Fruit fly (Drosophila melanogaster) whole organism, embryonic: ENCODE measurements around the gene Cyp4ac1.

Source experiments
- CG10366 ChIP-seq: fragments of 200-800 bp; sonication (Bioruptor generic); IDR thresholded peaks from 2 replicates; pipeline ENCODE4 v1.3.6; 2022; ENCODE audit warnings: missing biosample characterization, missing genetic modification characterization
- CG11093 ChIP-seq: fragments of 200-800 bp; sonication (Bioruptor generic); IDR thresholded peaks from 3 replicates; pipeline ENCODE4 v1.3.6; 2022; ENCODE audit warnings: missing biosample characterization, missing genetic modification characterization
- CG11504 ChIP-seq: fragments of 200-800 bp; sonication (Bioruptor generic); optimal IDR thresholded peaks from 3 replicates; lab custom pipeline; 2019; ENCODE audit warnings: missing biosample characterization, mild to moderate bottlenecking, missing genetic modification characterization, moderate library complexity
- CG11695 ChIP-seq: fragments of 200-800 bp; sonication (Bioruptor generic); IDR thresholded peaks from 3 replicates; pipeline ENCODE4 v1.3.6; 2022; ENCODE audit warnings: missing biosample characterization, missing genetic modification characterization
- CG12769 ChIP-seq: fragments of 200-800 bp; sonication (Bioruptor generic); optimal IDR thresholded peaks from 2 replicates; lab custom pipeline; 2019; ENCODE audit warnings: missing biosample characterization, mild to moderate bottlenecking, missing genetic modification characterization, moderate library complexity
- CG13624 ChIP-seq: fragments of 200-800 bp; sonication (Bioruptor generic); optimal IDR thresholded peaks from 2 replicates; lab custom pipeline; 2016; ENCODE audit warnings: missing biosample characterization, missing genetic modification characterization
- CG1603 ChIP-seq: fragments of 200-800 bp; sonication (Bioruptor generic); optimal IDR thresholded peaks from 2 replicates; lab custom pipeline; 2019; ENCODE audit warnings: missing biosample characterization, mild to moderate bottlenecking, missing genetic modification characterization, moderate library complexity
- CG2199 ChIP-seq: fragments of 200-800 bp; sonication (Bioruptor generic); IDR thresholded peaks from 3 replicates; pipeline ENCODE4 v1.3.6; 2022; ENCODE audit warnings: missing biosample characterization, missing genetic modification characterization
- CG2678 ChIP-seq: fragments of 200-800 bp; sonication (Bioruptor generic); optimal IDR thresholded peaks from 3 replicates; lab custom pipeline; 2019; ENCODE audit warnings: missing biosample characterization, mild to moderate bottlenecking, missing genetic modification characterization, moderate library complexity
- CG30403 ChIP-seq: fragments of 200-800 bp; sonication (Bioruptor generic); optimal IDR thresholded peaks from 3 replicates; lab custom pipeline; 2016; ENCODE audit warnings: missing biosample characterization, missing genetic modification characterization
- CG32532 ChIP-seq: fragments of 200-800 bp; sonication (Bioruptor generic); IDR thresholded peaks from 2 replicates; pipeline ENCODE4 v1.3.6; 2022; ENCODE audit warnings: missing biosample characterization, missing genetic modification characterization
- CG3847 ChIP-seq: fragments of 200-800 bp; sonication (Bioruptor generic); IDR thresholded peaks from 2 replicates; pipeline ENCODE4 v1.3.6; 2022; ENCODE audit warnings: missing biosample characterization, missing genetic modification characterization
- CG43689 ChIP-seq: fragments of 200-800 bp; sonication (Bioruptor generic); IDR thresholded peaks from 2 replicates; pipeline ENCODE4 v1.3.6; 2022; ENCODE audit warnings: missing biosample characterization, missing genetic modification characterization
- CG6813 ChIP-seq: fragments of 200-800 bp; sonication (Bioruptor generic); optimal IDR thresholded peaks from 2 replicates; lab custom pipeline; 2017; ENCODE audit warnings: missing biosample characterization, missing genetic modification characterization, mild to moderate bottlenecking, moderate library complexity, missing genetic modification reagents
- CG7372 ChIP-seq: fragments of 200-800 bp; sonication (Bioruptor generic); IDR thresholded peaks from 2 replicates; pipeline ENCODE4 v1.3.6; 2022; ENCODE audit warnings: missing biosample characterization, missing genetic modification characterization
- CG7786 ChIP-seq: fragments of 200-800 bp; sonication (Bioruptor generic); optimal IDR thresholded peaks from 2 replicates; lab custom pipeline; 2016; ENCODE audit warnings: missing biosample characterization, missing genetic modification characterization
- CG8388 ChIP-seq: fragments of 200-800 bp; sonication (Bioruptor generic); optimal IDR thresholded peaks from 2 replicates; lab custom pipeline; 2019; ENCODE audit warnings: missing biosample characterization, mild to moderate bottlenecking, missing genetic modification characterization, moderate library complexity
- CG9609 ChIP-seq: fragments of 200-800 bp; sonication (Bioruptor generic); optimal IDR thresholded peaks from 3 replicates; lab custom pipeline; 2016; ENCODE audit warnings: missing biosample characterization, missing genetic modification characterization
- Lhr ChIP-seq: fragments of 200-800 bp; sonication (Bioruptor generic); optimal IDR thresholded peaks from 3 replicates; lab custom pipeline; 2017; ENCODE audit warnings: mild to moderate bottlenecking, missing biosample characterization, missing genetic modification reagents, missing genetic modification characterization
- Med ChIP-seq: fragments of 200-800 bp; sonication (Bioruptor generic); peaks from one replicate; lab custom pipeline; 2016; ENCODE audit warnings: missing biosample characterization, missing genetic modification characterization, mild to moderate bottlenecking, inconsistent platforms, moderate library complexity
- Mrtf ChIP-seq: fragments of 200-800 bp; sonication (Bioruptor generic); IDR thresholded peaks from 3 replicates; pipeline ENCODE4 v1.3.6; 2022; ENCODE audit warnings: missing biosample characterization, missing genetic modification characterization
- Myb ChIP-seq: fragments of 200-800 bp; sonication (Bioruptor generic); optimal IDR thresholded peaks from 2 replicates; lab custom pipeline; 2016; ENCODE audit warnings: missing biosample characterization, missing genetic modification characterization
- NFAT ChIP-seq: fragments of 200-800 bp; sonication (Bioruptor generic); IDR thresholded peaks from 2 replicates; pipeline ENCODE4 v1.3.6; 2022; ENCODE audit warnings: missing biosample characterization, missing genetic modification characterization
- Side ChIP-seq: fragments of 200-800 bp; sonication (Bioruptor generic); optimal IDR thresholded peaks from 2 replicates; lab custom pipeline; 2016; ENCODE audit warnings: missing biosample characterization, missing genetic modification characterization
- Spps ChIP-seq: fragments of 200-800 bp; sonication (Bioruptor generic); optimal IDR thresholded peaks from 2 replicates; lab custom pipeline; 2018; ENCODE audit warnings: missing biosample characterization, mild to moderate bottlenecking, missing genetic modification characterization
- Sry-β ChIP-seq: fragments of 200-800 bp; sonication (Bioruptor generic); optimal IDR thresholded peaks from 2 replicates; lab custom pipeline; 2018; ENCODE audit warnings: missing biosample characterization, mild to moderate bottlenecking, missing genetic modification characterization, moderate library complexity
- Xrp1 ChIP-seq: fragments of 200-800 bp; sonication (Bioruptor generic); IDR thresholded peaks from 2 replicates; pipeline ENCODE4 v1.3.6; 2022; ENCODE audit warnings: missing biosample characterization, missing genetic modification characterization
- ase ChIP-seq: fragments of 200-800 bp; sonication (Bioruptor generic); IDR thresholded peaks from 3 replicates; pipeline ENCODE4 v1.3.6; 2022; ENCODE audit warnings: missing biosample characterization, missing genetic modification characterization
- ci ChIP-seq: fragments of 200-800 bp; sonication (Bioruptor generic); IDR thresholded peaks from 3 replicates; pipeline ENCODE4 v1.3.6; 2022; ENCODE audit warnings: missing biosample characterization, missing genetic modification characterization
- cwo ChIP-seq: fragments of 200-800 bp; sonication (Bioruptor generic); optimal IDR thresholded peaks from 3 replicates; lab custom pipeline; 2017; ENCODE audit warnings: missing biosample characterization, missing genetic modification characterization, mild to moderate bottlenecking, moderate library complexity, missing genetic modification reagents
- dysf ChIP-seq: fragments of 200-800 bp; sonication (Bioruptor generic); IDR thresholded peaks from 3 replicates; pipeline ENCODE4 v1.3.6; 2022; ENCODE audit warnings: missing biosample characterization, missing genetic modification characterization
- grau ChIP-seq: fragments of 200-800 bp; optimal IDR thresholded peaks from 3 replicates; lab custom pipeline; 2019; ENCODE audit warnings: missing biosample characterization, mild to moderate bottlenecking, missing genetic modification characterization, moderate library complexity
- gt ChIP-seq: fragments of 200-800 bp; sonication (Bioruptor generic); IDR thresholded peaks from 2 replicates; pipeline ENCODE4 v1.3.6; 2022; ENCODE audit warnings: missing biosample characterization, missing genetic modification characterization
- ham ChIP-seq: fragments of 200-800 bp; sonication (Bioruptor generic); IDR thresholded peaks from 2 replicates; pipeline ENCODE4 v1.3.6; 2022; ENCODE audit warnings: missing biosample characterization, missing genetic modification characterization
- hbn ChIP-seq: fragments of 200-800 bp; sonication (Bioruptor generic); IDR thresholded peaks from 2 replicates; pipeline ENCODE4 v1.3.6; 2022; ENCODE audit warnings: missing biosample characterization, missing genetic modification characterization; ENCODE audit not compliant: partially characterized antibody
- hkb ChIP-seq, 2 experiments: fragments of 200-800 bp in 1 of 2; fragments of >200 bp in 1 of 2; sonication (Bioruptor generic) in 1 of 2; IDR thresholded peaks in 1 of 2; optimal IDR thresholded peaks in 1 of 2; 2 replicates each; pipeline versions ENCODE4 v1.3.6 to Lab custom; 2017 to 2022; ENCODE audit warnings: missing biosample characterization in 1 of 2, missing genetic modification characterization in 1 of 2
- klu ChIP-seq: fragments of 200-800 bp; sonication (Bioruptor generic); IDR thresholded peaks from 2 replicates; pipeline ENCODE4 v1.3.6; 2022; ENCODE audit warnings: missing biosample characterization, missing genetic modification characterization
- lab ChIP-seq: fragments of 200-800 bp; sonication (Bioruptor generic); optimal IDR thresholded peaks from 3 replicates; lab custom pipeline; 2017; ENCODE audit warnings: missing biosample characterization, missing genetic modification characterization, mild to moderate bottlenecking, moderate library complexity, missing genetic modification reagents
- mam ChIP-seq: fragments of 200-800 bp; sonication (Bioruptor generic); optimal IDR thresholded peaks from 3 replicates; lab custom pipeline; 2016; ENCODE audit warnings: missing biosample characterization, missing genetic modification characterization
- nau ChIP-seq: fragments of 200-800 bp; sonication (Bioruptor generic); optimal IDR thresholded peaks from 3 replicates; lab custom pipeline; 2017; ENCODE audit warnings: missing biosample characterization, mild to moderate bottlenecking, missing genetic modification characterization, missing genetic modification reagents
- org-1 ChIP-seq: fragments of 200-800 bp; sonication (Bioruptor generic); optimal IDR thresholded peaks from 2 replicates; lab custom pipeline; 2017; ENCODE audit warnings: missing biosample characterization, missing genetic modification characterization
- slp2 ChIP-seq: fragments of 200-800 bp; sonication (Bioruptor generic); optimal IDR thresholded peaks from 2 replicates; lab custom pipeline; 2016; ENCODE audit warnings: missing biosample characterization, missing genetic modification characterization
- sr ChIP-seq: fragments of 200-800 bp; sonication (Bioruptor generic); IDR thresholded peaks from 3 replicates; pipeline ENCODE4 v1.3.6; 2022; ENCODE audit warnings: missing biosample characterization, missing genetic modification characterization
- stc ChIP-seq: fragments of 200-800 bp; sonication (Bioruptor generic); IDR thresholded peaks from 2 replicates; pipeline ENCODE4 v1.3.6; 2022; ENCODE audit warnings: missing biosample characterization, missing genetic modification characterization
- tgo ChIP-seq: fragments of 200-800 bp; sonication (Bioruptor generic); IDR thresholded peaks from 3 replicates; pipeline ENCODE4 v1.3.6; 2022; ENCODE audit warnings: missing biosample characterization, missing genetic modification characterization
- trh ChIP-seq: fragments of 200-800 bp; sonication (Bioruptor generic); optimal IDR thresholded peaks from 2 replicates; lab custom pipeline; 2016; ENCODE audit warnings: missing biosample characterization, missing genetic modification characterization
- ttk ChIP-seq: fragments of 200-800 bp; sonication (Bioruptor generic); IDR thresholded peaks from 2 replicates; pipeline ENCODE4 v2.1.2; 2022; ENCODE audit warnings: missing biosample characterization, missing genetic modification characterization
- vvl ChIP-seq: fragments of 200-800 bp; sonication (Bioruptor generic); IDR thresholded peaks from 2 replicates; pipeline ENCODE4 v1.3.6; 2022; ENCODE audit warnings: missing biosample characterization, missing genetic modification characterization
- z ChIP-seq: fragments of 200-800 bp; sonication (Bioruptor generic); IDR thresholded peaks from 3 replicates; pipeline ENCODE4 v1.3.6; 2022; ENCODE audit warnings: missing biosample characterization, missing genetic modification characterization
- zfh2 ChIP-seq: fragments of 200-800 bp; sonication (Bioruptor generic); optimal IDR thresholded peaks from 2 replicates; lab custom pipeline; 2016; ENCODE audit warnings: missing biosample characterization, missing genetic modification characterization

Cyp4ac1 gene

dm6 chr2L:5225547-5226213 is 38.1 kb upstream of the Cyp4ac1 start (continued):
- no peak for TF ChIP-seq ttk (GFP tag; lab: Robert Waterston, UW)
- TF ChIP-seq vvl (GFP tag; lab: Robert Waterston, UW) = peak; percentile 57
- peak; percentile 49; the same call in 1 of the 2 replicates for TF ChIP-seq stc (GFP tag; lab: Robert Waterston, UW)
- no peak for TF ChIP-seq CG11093 (GFP tag; lab: Robert Waterston, UW)
- TF ChIP-seq CG7372 (GFP tag; lab: Robert Waterston, UW) = no peak
- TF ChIP-seq CG8388 (GFP tag; lab: Kevin White, UChicago) = peak; percentile 4
- no peak for TF ChIP-seq trh (GFP tag; lab: Kevin White, UChicago)
- no peak for TF ChIP-seq CG1603 (tag; lab: Kevin White, UChicago)
- TF ChIP-seq lab (GFP tag; lab: Kevin White, UChicago) = peak; percentile 43
- peak; percentile 75; the same call in 2 of the 3 replicates for TF ChIP-seq sr (GFP tag; lab: Robert Waterston, UW)
- TF ChIP-seq cwo (GFP tag; lab: Kevin White, UChicago) = peak; percentile 76
- TF ChIP-seq ham (GFP tag; lab: Robert Waterston, UW) = no peak
- TF ChIP-seq hkb (optimal IDR thresholded peaks at IDR 0.05; lab: Kevin White, UChicago) = no peak
- 0 out of 2 replicates have a peak, but pooled peaks have one; percentile 37 for TF ChIP-seq hkb (GFP tag; IDR thresholded peaks at IDR 0.05; lab: Robert Waterston, UW)
- TF ChIP-seq hbn (GFP tag; lab: Robert Waterston, UW) = no peak
- no peak for TF ChIP-seq klu (GFP tag; lab: Robert Waterston, UW)
- TF ChIP-seq CG10366 (GFP tag; lab: Robert Waterston, UW) = peak; percentile 31; the same call in 1 of the 2 replicates
- peak; percentile 3 for TF ChIP-seq nau (GFP tag; lab: Kevin White, UChicago)
- TF ChIP-seq org-1 = peak; percentile 1
- TF ChIP-seq ci (GFP tag; lab: Robert Waterston, UW) = 0 out of 3 replicates have a peak, but pooled peaks have one; percentile 37
- TF ChIP-seq CG32532 (GFP tag; lab: Robert Waterston, UW) = peak; percentile 66
- TF ChIP-seq CG13624 (GFP tag; lab: Kevin White, UChicago) = peak; percentile 49
- TF ChIP-seq CG3847 (GFP tag; lab: Robert Waterston, UW) = 0 out of 2 replicates have a peak, but pooled peaks have one; percentile 10
- TF ChIP-seq ase (GFP tag; lab: Robert Waterston, UW) = no peak
- peak; percentile 6 for TF ChIP-seq grau (tag; lab: Kevin White, UChicago)
- peak; percentile 58; the same call in 1 of the 2 replicates for TF ChIP-seq Xrp1 (GFP tag; lab: Robert Waterston, UW)
- no peak for TF ChIP-seq Spps
- peak; percentile 18 for TF ChIP-seq slp2
- peak; percentile 84 for TF ChIP-seq Med
- no peak for TF ChIP-seq z (GFP tag; lab: Robert Waterston, UW)
- peak; percentile 34; the same call in 2 of the 3 replicates for TF ChIP-seq tgo
- TF ChIP-seq CG2199 (GFP tag; lab: Robert Waterston, UW) = peak; percentile 89
- peak; percentile 26 for TF ChIP-seq zfh2 (GFP tag; lab: Kevin White, UChicago)
- peak; percentile 20 for TF ChIP-seq CG9609 (GFP tag; lab: Kevin White, UChicago)
- peak; percentile 17 for TF ChIP-seq CG6813 (GFP tag; lab: Kevin White, UChicago)
- peak; percentile 54 for TF ChIP-seq NFAT (GFP tag; lab: Robert Waterston, UW)
- TF ChIP-seq dysf (GFP tag; lab: Robert Waterston, UW) = peak; percentile 60; the same call in 2 of the 3 replicates
- TF ChIP-seq Sry-β = no peak
- TF ChIP-seq CG12769 (tag; lab: Kevin White, UChicago) = peak; percentile 60
- peak; percentile 3 for TF ChIP-seq Myb (GFP tag; lab: Kevin White, UChicago)
- TF ChIP-seq mam (GFP tag; lab: Kevin White, UChicago) = peak; percentile 39
- no peak for TF ChIP-seq CG43689
- TF ChIP-seq CG2678 = peak; percentile 45
- no peak for TF ChIP-seq Mrtf
- peak; percentile 3 for TF ChIP-seq CG7786 (GFP tag; lab: Kevin White, UChicago)
- TF ChIP-seq gt (GFP tag; lab: Robert Waterston, UW) = no peak
- peak; percentile 0 for TF ChIP-seq Side
- TF ChIP-seq CG11504 = peak; percentile 64
- TF ChIP-seq CG30403 = peak; percentile 22
- TF ChIP-seq Lhr (GFP tag; lab: Kevin White, UChicago) = no peak
- 0 out of 3 replicates have a peak, but pooled peaks have one; percentile 9 for TF ChIP-seq CG11695 (GFP tag; lab: Robert Waterston, UW)
